Worm (Caenorhabditis elegans) whole organism, mixed stage, embryonic: ENCODE measurements around the gene snu-13.

Experiments
- blmp-1 ChIP-seq: fragments of 150-350 bp; optimal IDR thresholded peaks from 2 replicates; lab custom pipeline; 2014; ENCODE audit warnings: missing biosample characterization, missing genetic modification characterization
- ceh-39 ChIP-seq: fragments of 150-350 bp; optimal IDR thresholded peaks from 2 replicates; lab custom pipeline; 2014; ENCODE audit warnings: missing biosample characterization, missing genetic modification characterization
- elt-3 ChIP-seq: fragments of 150-350 bp; optimal IDR thresholded peaks from 2 replicates; lab custom pipeline; 2014; ENCODE audit warnings: missing biosample characterization, missing genetic modification characterization
- lsy-2 ChIP-seq: fragments of 150-350 bp; optimal IDR thresholded peaks from 2 replicates; lab custom pipeline; 2014; ENCODE audit warnings: missing biosample characterization, missing genetic modification characterization
- nhr-12 ChIP-seq: fragments of 150-350 bp; optimal IDR thresholded peaks from 2 replicates; lab custom pipeline; 2014; ENCODE audit warnings: missing biosample characterization, missing genetic modification characterization
- nhr-2 ChIP-seq: fragments of 150-350 bp; optimal IDR thresholded peaks from 2 replicates; lab custom pipeline; 2014; ENCODE audit warnings: missing biosample characterization, missing genetic modification characterization
- nhr-237 ChIP-seq: fragments of 150-350 bp; optimal IDR thresholded peaks from 2 replicates; lab custom pipeline; 2014; ENCODE audit warnings: missing biosample characterization, missing genetic modification characterization
- nhr-76 ChIP-seq: sonication (generic microtip); optimal IDR thresholded peaks from 2 replicates; lab custom pipeline; 2017; ENCODE audit warnings: missing biosample characterization, missing genetic modification characterization
- pha-4 ChIP-seq: fragments of 150-350 bp; optimal IDR thresholded peaks from 2 replicates; lab custom pipeline; 2018; ENCODE audit warnings: missing biosample characterization, missing genetic modification reagents, missing genetic modification characterization
- snpc-4 ChIP-seq: fragments of 150-350 bp; optimal IDR thresholded peaks from 2 replicates; lab custom pipeline; 2014; ENCODE audit warnings: missing biosample characterization, missing genetic modification characterization
- unc-120 ChIP-seq: sonication (generic microtip); optimal IDR thresholded peaks from 2 replicates; lab custom pipeline; 2017; ENCODE audit warnings: missing genetic modification characterization, missing compliant biosample characterization; ENCODE audit not compliant: poor library complexity, severe bottlenecking
- unc-39 ChIP-seq: fragments of 150-350 bp; optimal IDR thresholded peaks from 2 replicates; lab custom pipeline; 2014; ENCODE audit warnings: missing biosample characterization, missing genetic modification characterization
- unc-62 ChIP-seq: fragments of 150-350 bp; optimal IDR thresholded peaks from 2 replicates; lab custom pipeline; 2014; ENCODE audit warnings: missing biosample characterization, missing genetic modification reagents, missing genetic modification characterization
- ztf-11 ChIP-seq: fragments of 150-350 bp; optimal IDR thresholded peaks from 2 replicates; lab custom pipeline; 2014; ENCODE audit warnings: missing biosample characterization, missing genetic modification characterization

DNA sequence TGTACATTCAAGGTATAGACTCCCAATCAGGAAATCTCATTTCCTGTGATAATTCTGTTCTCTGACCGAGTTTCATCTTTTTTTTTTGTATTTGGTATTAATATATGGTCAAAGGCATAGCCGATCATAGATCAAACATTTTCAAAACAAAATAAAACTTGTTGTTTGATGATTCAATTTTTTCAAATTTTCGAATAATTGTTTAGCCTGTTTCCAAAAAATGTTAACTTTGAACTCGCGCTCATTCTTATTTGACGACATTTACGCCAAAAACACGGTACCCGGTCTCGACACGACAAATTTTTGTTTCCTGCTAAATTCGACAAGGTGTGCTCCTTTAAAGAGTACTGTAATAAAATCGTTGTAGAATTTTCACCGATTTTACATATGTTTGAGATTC is 49.6 kb downstream of the snu-13 start:
- TF ChIP-seq unc-39 (tag; lab: Kevin White, UChicago) (no peak), unc-120 (tag; lab: Kevin White, UChicago) (no peak), blmp-1 (no peak), snpc-4 (tag; lab: Kevin White, UChicago) (no peak), nhr-12 (no peak), lsy-2 (tag; lab: Kevin White, UChicago) (no peak), elt-3 (tag; lab: Kevin White, UChicago) (no peak), pha-4 (tag; lab: Kevin White, UChicago) (no peak), ztf-11 (tag; lab: Kevin White, UChicago) (no peak), unc-62 (GFP tag; lab: Kevin White, UChicago) (no peak), nhr-2 (tag; lab: Kevin White, UChicago) (no peak), nhr-76 (tag; lab: Kevin White, UChicago) (no peak), ceh-39 (no peak), nhr-237 (no peak)
